Worm (Caenorhabditis elegans) whole organism, dauer: ENCODE results near the gene K11H12.3.

Source experiments
- unc-62 ChIP-seq: sonication (generic microtip); optimal IDR thresholded peaks from 2 replicates; lab custom pipeline; 2017; ENCODE audit warnings: missing biosample characterization, missing genetic modification reagents, missing genetic modification characterization

Gene K11H12.3

ce11 chrIV:673313-673712 is at the start of gene K11H12.3:
Gene K11H12.3 (minus strand): TSS chrIV:673480.
- TF ChIP-seq unc-62: no peak

ce11 chrIV:719351-719750 is 46.1 kb upstream of the K11H12.3 start, which contains the start of gene Y55F3C.10:
Gene Y55F3C.10 (minus strand): TSS chrIV:719451.
- TF ChIP-seq unc-62: no peak

- no peak for TF ChIP-seq unc-62
Observed at ce11 chrIV:716323-716722, 43.0 kb upstream of the K11H12.3 start, which contains the start of gene clec-164. Gene clec-164 (plus strand): TSS chrIV:716623.

- TF ChIP-seq unc-62: no peak
Observed at ce11 chrIV:715433-715832, 42.2 kb upstream of the K11H12.3 start.

ce11 chrIV:707635-708034 is 34.4 kb upstream of the K11H12.3 start, which contains the start of gene cutl-26:
Gene cutl-26 (minus strand): TSS chrIV:707735.
- TF ChIP-seq unc-62: no peak

ce11 chrIV:698304-698703 is 25.0 kb upstream of the K11H12.3 start, which contains the start of gene Y55F3C.17:
Gene Y55F3C.17 (minus strand): TSS chrIV:698404.
- TF ChIP-seq unc-62: no peak

ce11 chrIV:684748-685147 is 11.5 kb upstream of the K11H12.3 start:
- no peak for TF ChIP-seq unc-62

- no peak for TF ChIP-seq unc-62
Observed at ce11 chrIV:684197-684596, 10.9 kb upstream of the K11H12.3 start, which contains the start of gene cutl-28. Gene cutl-28 (plus strand): TSS chrIV:684497.

- no peak for TF ChIP-seq unc-62
Observed at ce11 chrIV:682726-683340, 9.6 kb upstream of the K11H12.3 start.

ce11 chrIV:676280-676679 is 3.0 kb upstream of the K11H12.3 start, which contains the start of gene K11H12.5:
Gene K11H12.5 (plus strand): TSS chrIV:676580.
- TF ChIP-seq unc-62: no peak

ce11 chrIV:675471-676159 is 2.3 kb upstream of the K11H12.3 start, which contains the start of the genes K11H12.4 and K11H12.10:
Gene K11H12.4 (minus strand): TSS chrIV:675883.
Gene K11H12.10 (plus strand): TSS chrIV:676075.
- no peak for TF ChIP-seq unc-62

ce11 chrIV:670455-670854 is 2.8 kb downstream of the K11H12.3 start, which contains the start of gene K11H12.11:
Gene K11H12.11 (minus strand): TSS chrIV:670555.
- TF ChIP-seq unc-62: no peak

ce11 chrIV:666991-667390 is 6.3 kb downstream of the K11H12.3 start, which contains the start of gene K11H12.6:
Gene K11H12.6 (plus strand): TSS chrIV:667291.
- TF ChIP-seq unc-62: no peak

ce11 chrIV:665225-665624 is 8.1 kb downstream of the K11H12.3 start, which contains the start of gene K11H12.7:
Gene K11H12.7 (plus strand): TSS chrIV:665525.
- no peak for TF ChIP-seq unc-62

- TF ChIP-seq unc-62: no peak
Observed at ce11 chrIV:664122-664521, 9.2 kb downstream of the K11H12.3 start.

ce11 chrIV:661623-662022 is 11.7 kb downstream of the K11H12.3 start:
- no peak for TF ChIP-seq unc-62

- no peak for TF ChIP-seq unc-62
Observed at ce11 chrIV:659585-659984, 13.7 kb downstream of the K11H12.3 start.
